Worm (Caenorhabditis elegans): ENCODE measurements around the gene dhs-5.

ce11 chrII:5500470-5500869 is 46.8 kb downstream of the dhs-5 start, which contains the start of gene fzy-1:
- TF ChIP-seq F13C5.2 (tag; optimal IDR thresholded peaks at IDR 0.05) (no peak), ama-1 (optimal IDR thresholded peaks at IDR 0.05) (no peak), scrt-1 (GFP tag; IDR thresholded peaks at IDR 0.05) (no peak), hmbx-1 (tag; optimal IDR thresholded peaks at IDR 0.05) (no peak), ets-7 (tag; optimal IDR thresholded peaks at IDR 0.05) (no peak), tbx-37 (GFP tag; conservative IDR thresholded peaks at IDR 0.05) (no peak), tbx-11 (GFP tag; IDR thresholded peaks at IDR 0.05) (no peak), aly-1 (tag; optimal IDR thresholded peaks at IDR 0.05) (no peak), ceh-36 (tag; optimal IDR thresholded peaks at IDR 0.05) (no peak), hmg-4 (GFP tag; optimal IDR thresholded peaks at IDR 0.05) (no peak), flt-1 (GFP tag; IDR thresholded peaks at IDR 0.05) (no peak), pes-1 (GFP tag; IDR thresholded peaks at IDR 0.05) (no peak), tra-4 (tag; optimal IDR thresholded peaks at IDR 0.05) (no peak), ceh-13 (GFP tag; optimal IDR thresholded peaks at IDR 0.05) (no peak)

Data from whole organism, early embryonic.